Fruit fly (Drosophila melanogaster) whole organism, adult: ENCODE results near the gene goe.

Experiments used
- cic ChIP-seq: fragments of 200-800 bp; sonication (Bioruptor generic); optimal IDR thresholded peaks from 2 replicates; lab custom pipeline; 2017; ENCODE audit warnings: missing biosample characterization, mild to moderate bottlenecking, missing genetic modification characterization, moderate library complexity
- kay ChIP-seq: fragments of 200-800 bp; sonication (Bioruptor generic); peaks from one replicate; lab custom pipeline; 2016; ENCODE audit warnings: missing biosample characterization, missing genetic modification characterization, borderline replicate concordance

DNA sequence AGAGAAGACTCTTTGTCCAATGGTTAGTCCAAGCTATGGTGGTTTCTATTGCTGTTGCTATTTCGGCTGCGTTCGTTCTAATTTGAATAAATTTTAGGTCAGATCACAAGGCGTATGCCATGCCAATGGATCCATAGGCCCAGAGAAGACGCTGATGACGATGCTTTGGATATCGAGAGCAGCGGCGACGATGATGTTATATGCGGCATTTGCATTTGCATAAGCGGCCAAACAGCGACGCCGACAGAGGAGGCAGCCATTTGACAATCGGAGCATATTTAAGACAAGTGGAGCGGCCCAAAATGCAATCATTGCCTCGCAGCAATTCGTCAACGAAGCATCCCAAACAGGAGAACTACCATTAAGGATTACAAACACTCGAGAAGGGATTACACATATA, 17.1 kb downstream of the goe start, which contains the start of gene TwdlY:
- TF ChIP-seq cic (GFP tag; lab: Kevin White, UChicago): no peak
- TF ChIP-seq kay: no peak
